Worm (Caenorhabditis elegans): ENCODE results near the gene oac-12.
"Not testable (repeated sequence)": the region's sequence is repeated elsewhere in the genome, so short reads cannot be mapped to it uniquely, and the experiment has no call there.

DNA sequence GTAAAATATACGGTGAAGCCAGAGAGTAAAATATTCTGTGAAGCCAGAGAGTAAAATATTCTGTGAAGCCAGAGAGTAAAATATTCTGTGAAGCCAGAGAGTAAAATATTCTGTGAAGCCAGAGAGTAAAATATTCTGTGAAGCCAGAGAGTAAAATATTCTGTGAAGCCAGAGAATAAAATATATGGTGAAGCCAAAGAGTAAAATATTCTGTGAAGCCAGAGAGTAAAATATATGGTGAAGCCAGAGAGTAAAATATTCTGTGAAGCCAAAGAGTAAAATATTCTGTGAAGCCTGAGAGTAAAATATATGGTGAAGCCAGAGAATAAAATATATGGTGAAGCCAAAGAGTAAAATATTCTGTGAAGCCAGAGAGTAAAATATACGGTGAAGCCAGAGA is 3.4 kb upstream of the oac-12 start:
- not testable (repeated sequence) for TF ChIP-seq snpc-4 (GFP tag; optimal IDR thresholded peaks at IDR 0.05); snpc-4 (tag; optimal IDR thresholded peaks at IDR 0.05); unc-62 (GFP tag; optimal IDR thresholded peaks at IDR 0.05); F52B5.7 (tag; optimal IDR thresholded peaks at IDR 0.05); madf-10 (tag; optimal IDR thresholded peaks at IDR 0.05); T07F8.4 (tag; optimal IDR thresholded peaks at IDR 0.05); madf-3 (GFP tag; IDR thresholded peaks at IDR 0.05); dpl-1 (GFP tag; optimal IDR thresholded peaks at IDR 0.05); chd-7 (tag; optimal IDR thresholded peaks at IDR 0.05); ceh-27 (GFP tag; optimal IDR thresholded peaks at IDR 0.05); ama-1 (optimal IDR thresholded peaks at IDR 0.05); ama-1 (GFP tag; optimal IDR thresholded peaks at IDR 0.05)
- peak; percentile 92 for TF ChIP-seq egrh-3 (GFP tag; IDR thresholded peaks at IDR 0.05)

Measured in whole organism, young adult.